Worm (Caenorhabditis elegans) whole organism, L1 larva: ENCODE measurements around the gene F10E7.5.

Experiments used
- C16A3.4 ChIP-seq: fragments of 150-350 bp; optimal IDR thresholded peaks from 2 replicates; lab custom pipeline; 2014; ENCODE audit warnings: missing biosample characterization, missing genetic modification characterization
- C34B4.2 ChIP-seq: sonication (generic microtip); optimal IDR thresholded peaks from 2 replicates; lab custom pipeline; 2017; ENCODE audit warnings: mild to moderate bottlenecking, missing genetic modification characterization, missing compliant biosample characterization
- F16B12.6 ChIP-seq: fragments of 150-350 bp; optimal IDR thresholded peaks from 2 replicates; lab custom pipeline; 2014; ENCODE audit warnings: missing biosample characterization, missing genetic modification characterization
- Y116A8C.19 ChIP-seq: sonication (generic microtip); optimal IDR thresholded peaks from 2 replicates; lab custom pipeline; 2016; ENCODE audit warnings: missing compliant biosample characterization, missing genetic modification characterization, borderline replicate concordance
- alr-1 ChIP-seq: fragments of 200-800 bp; sonication (Bioruptor generic); optimal IDR thresholded peaks from 2 replicates; lab custom pipeline; 2018; ENCODE audit warnings: borderline replicate concordance, mild to moderate bottlenecking, missing genetic modification characterization, missing compliant biosample characterization
- ceh-63 ChIP-seq: fragments of 200-800 bp; sonication (Bioruptor generic); optimal IDR thresholded peaks from 2 replicates; lab custom pipeline; 2018; ENCODE audit warnings: mild to moderate bottlenecking, missing genetic modification characterization, missing compliant biosample characterization
- ceh-90 ChIP-seq: sonication (generic microtip); optimal IDR thresholded peaks from 2 replicates; lab custom pipeline; 2016; ENCODE audit warnings: missing genetic modification characterization, missing compliant biosample characterization
- ces-1 ChIP-seq: fragments of 150-350 bp; optimal IDR thresholded peaks from 2 replicates; lab custom pipeline; 2014; ENCODE audit warnings: missing biosample characterization, missing genetic modification reagents, missing genetic modification characterization
- dsc-1 ChIP-seq: sonication (generic microtip); optimal IDR thresholded peaks from 2 replicates; lab custom pipeline; 2016; ENCODE audit warnings: mild to moderate bottlenecking, missing genetic modification characterization, missing compliant biosample characterization
- efl-1 ChIP-seq, 4 experiments: fragments of 150-350 bp; optimal IDR thresholded peaks in 3 of 4; peaks in 1 of 4; 1 replicate in 1 of 4; 2 replicates in 3 of 4; lab custom pipeline; 2014; ENCODE audit warnings: missing biosample characterization in 2 of 4, missing genetic modification characterization in 2 of 4, missing genetic modification reagents in 2 of 4
- efl-3 ChIP-seq: fragments of 200-800 bp; sonication (Bioruptor generic); optimal IDR thresholded peaks from 2 replicates; lab custom pipeline; 2018; ENCODE audit warnings: mild to moderate bottlenecking, missing genetic modification characterization, missing compliant biosample characterization
- egl-27 ChIP-seq, 2 experiments: fragments of 150-350 bp in 1 of 2; sonication (generic microtip); optimal IDR thresholded peaks; 3 replicates each; lab custom pipeline; 2017 to 2018; ENCODE audit warnings: missing biosample characterization in 2 of 2, missing genetic modification characterization in 2 of 2, missing genetic modification reagents in 2 of 2
- elt-2 ChIP-seq: sonication (generic microtip); optimal IDR thresholded peaks from 2 replicates; lab custom pipeline; 2016; ENCODE audit warnings: missing genetic modification characterization, mild to moderate bottlenecking, inconsistent platforms, missing compliant biosample characterization, missing genetic modification reagents
- elt-3 ChIP-seq, 6 experiments: fragments of 150-350 bp in 1 of 6; sonication (generic microtip); optimal IDR thresholded peaks; 2 replicates each; lab custom pipeline; 2017 to 2018; ENCODE audit warnings: missing biosample characterization in 6 of 6, missing genetic modification characterization in 6 of 6, inconsistent platforms in 1 of 6
- ets-5 ChIP-seq: fragments of 200-800 bp; sonication (Bioruptor generic); IDR thresholded peaks from 2 replicates; pipeline ENCODE4 v1.3.6; 2022; ENCODE audit warnings: missing genetic modification characterization, missing compliant biosample characterization
- fkh-10 ChIP-seq: sonication (generic microtip); optimal IDR thresholded peaks from 2 replicates; lab custom pipeline; 2017; ENCODE audit warnings: missing biosample characterization, missing genetic modification reagents, missing genetic modification characterization
- fkh-4 ChIP-seq: sonication (generic microtip); optimal IDR thresholded peaks from 2 replicates; lab custom pipeline; 2016; ENCODE audit warnings: missing compliant biosample characterization, missing genetic modification characterization, borderline replicate concordance
- fos-1 ChIP-seq: fragments of 150-350 bp; optimal IDR thresholded peaks from 2 replicates; lab custom pipeline; 2014; ENCODE audit warnings: missing biosample characterization, missing genetic modification characterization
- grh-1 ChIP-seq: fragments of 200-800 bp; sonication (Bioruptor generic); IDR thresholded peaks from 2 replicates; pipeline ENCODE4 v1.3.6; 2022; ENCODE audit warnings: missing genetic modification reagents, missing genetic modification characterization, missing compliant biosample characterization
- hlh-17 ChIP-seq: fragments of 200-800 bp; sonication (Bioruptor generic); optimal IDR thresholded peaks from 2 replicates; lab custom pipeline; 2018; ENCODE audit warnings: missing genetic modification characterization, mild to moderate bottlenecking, missing compliant biosample characterization, moderate library complexity, borderline replicate concordance
- hlh-4 ChIP-seq: sonication (generic microtip); optimal IDR thresholded peaks from 2 replicates; lab custom pipeline; 2016; ENCODE audit warnings: mild to moderate bottlenecking, missing genetic modification characterization, missing compliant biosample characterization
- hpl-2 ChIP-seq: fragments of 150-350 bp; optimal IDR thresholded peaks from 2 replicates; lab custom pipeline; 2014; ENCODE audit warnings: missing biosample characterization, missing genetic modification reagents, missing genetic modification characterization
- irx-1 ChIP-seq: sonication (generic microtip); optimal IDR thresholded peaks from 2 replicates; lab custom pipeline; 2016; ENCODE audit warnings: missing genetic modification characterization, missing compliant biosample characterization
- lin-14 ChIP-seq: fragments of 200-800 bp; sonication (Bioruptor generic); optimal IDR thresholded peaks from 2 replicates; lab custom pipeline; 2018; ENCODE audit warnings: mild to moderate bottlenecking, missing genetic modification characterization, moderate library complexity, missing compliant biosample characterization
- lin-15B ChIP-seq: fragments of 150-350 bp; sonication (generic microtip); optimal IDR thresholded peaks from 3 replicates; lab custom pipeline; 2014; ENCODE audit warnings: missing biosample characterization, missing genetic modification characterization
- lin-35 ChIP-seq, 2 experiments: fragments of 150-350 bp; optimal IDR thresholded peaks; 2 replicates each; lab custom pipeline; 2014; ENCODE audit warnings: missing biosample characterization in 2 of 2, missing genetic modification characterization in 2 of 2, missing genetic modification reagents in 2 of 2
- lir-3 ChIP-seq: sonication (generic microtip); optimal IDR thresholded peaks from 2 replicates; lab custom pipeline; 2016; ENCODE audit warnings: mild to moderate bottlenecking, missing genetic modification characterization, moderate library complexity, missing compliant biosample characterization; ENCODE audit not compliant: poor library complexity
- mab-9 ChIP-seq: fragments of 200-800 bp; sonication (Bioruptor generic); IDR thresholded peaks from 2 replicates; pipeline ENCODE4 v1.3.6; 2022; ENCODE audit warnings: missing genetic modification reagents, missing genetic modification characterization, missing compliant biosample characterization
- mdl-1 ChIP-seq, 2 experiments: fragments of 150-350 bp; optimal IDR thresholded peaks; 2 replicates each; lab custom pipeline; 2014 to 2017; ENCODE audit warnings: missing biosample characterization in 2 of 2, missing genetic modification characterization in 2 of 2, inconsistent platforms in 1 of 2
- mep-1 ChIP-seq: fragments of 150-350 bp; optimal IDR thresholded peaks from 2 replicates; lab custom pipeline; 2014; ENCODE audit warnings: missing biosample characterization, missing genetic modification characterization
- nhr-11 ChIP-seq: fragments of 150-350 bp; optimal IDR thresholded peaks from 2 replicates; lab custom pipeline; 2014; ENCODE audit warnings: missing biosample characterization, missing genetic modification characterization
- nhr-20 ChIP-seq: sonication (generic microtip); optimal IDR thresholded peaks from 2 replicates; lab custom pipeline; 2016; ENCODE audit warnings: mild to moderate bottlenecking, missing genetic modification characterization, missing compliant biosample characterization
- nhr-84 ChIP-seq: sonication (generic microtip); optimal IDR thresholded peaks from 2 replicates; lab custom pipeline; 2017; ENCODE audit warnings: missing biosample characterization, missing genetic modification characterization
- nhr-85 ChIP-seq: sonication (generic microtip); peaks from one replicate; lab custom pipeline; 2016; ENCODE audit warnings: missing genetic modification characterization, inconsistent platforms, missing compliant biosample characterization
- pax-3 ChIP-seq: fragments of 200-800 bp; sonication (Bioruptor generic); optimal IDR thresholded peaks from 2 replicates; lab custom pipeline; 2018; ENCODE audit warnings: mild to moderate bottlenecking, missing genetic modification characterization, moderate library complexity, missing compliant biosample characterization
- skn-1 ChIP-seq: fragments of 150-350 bp; optimal IDR thresholded peaks from 2 replicates; lab custom pipeline; 2014; ENCODE audit warnings: missing biosample characterization, missing genetic modification characterization
- snpc-4 ChIP-seq: fragments of 150-350 bp; optimal IDR thresholded peaks from 2 replicates; lab custom pipeline; 2014; ENCODE audit warnings: missing biosample characterization, missing genetic modification characterization
- snu-23 ChIP-seq: sonication (generic microtip); optimal IDR thresholded peaks from 2 replicates; lab custom pipeline; 2016; ENCODE audit warnings: missing genetic modification characterization, missing compliant biosample characterization
- sox-4 ChIP-seq: sonication (generic microtip); optimal IDR thresholded peaks from 2 replicates; lab custom pipeline; 2016; ENCODE audit warnings: missing genetic modification characterization, missing compliant biosample characterization
- sptf-1 ChIP-seq: fragments of 150-350 bp; optimal IDR thresholded peaks from 2 replicates; lab custom pipeline; 2014; ENCODE audit warnings: missing biosample characterization, missing genetic modification characterization
- tlp-1 ChIP-seq: fragments of 150-350 bp; optimal IDR thresholded peaks from 2 replicates; lab custom pipeline; 2014; ENCODE audit warnings: missing biosample characterization, missing genetic modification characterization
- unc-130 ChIP-seq: fragments of 150-350 bp; optimal IDR thresholded peaks from 2 replicates; lab custom pipeline; 2017; ENCODE audit warnings: missing biosample characterization, missing genetic modification characterization, inconsistent platforms
- vab-15 ChIP-seq: sonication (generic microtip); optimal IDR thresholded peaks from 2 replicates; lab custom pipeline; 2017; ENCODE audit warnings: missing genotype, mild to moderate bottlenecking, missing genetic modification characterization, missing compliant biosample characterization
- xbp-1 ChIP-seq: sonication (generic microtip); optimal IDR thresholded peaks from 2 replicates; lab custom pipeline; 2016; ENCODE audit warnings: missing genetic modification characterization, missing compliant biosample characterization
- ztf-11 ChIP-seq, 2 experiments: sonication (generic microtip); optimal IDR thresholded peaks; 2 replicates each; lab custom pipeline; 2016 to 2017; ENCODE audit warnings: missing genetic modification characterization in 2 of 2, missing biosample characterization in 1 of 2, missing compliant biosample characterization in 1 of 2
- ztf-4 ChIP-seq: fragments of 150-350 bp; optimal IDR thresholded peaks from 2 replicates; lab custom pipeline; 2014; ENCODE audit warnings: missing biosample characterization, missing genetic modification characterization

Gene F10E7.5

ce11 chrII:7104794-7105613, 6.8 kb upstream of the F10E7.5 start, which contains the start of the genes farl-11 and rpl-33 (continued):
- TF ChIP-seq hlh-17 (GFP tag; lab: Kevin White, UChicago): no peak
- peak; percentile 73 for TF ChIP-seq snpc-4 (tag; lab: Kevin White, UChicago)
- TF ChIP-seq efl-1 (optimal IDR thresholded peaks at IDR 0.05; lab: Kevin White, UChicago): peak; percentile 84 to 86
- peak; percentile 79 to 97 for TF ChIP-seq efl-1 (GFP tag; optimal IDR thresholded peaks at IDR 0.05 in 1 of 2; lab: Kevin White, UChicago)
- no peak for TF ChIP-seq ceh-90 (tag; lab: Kevin White, UChicago)
- peak; percentile 15 for TF ChIP-seq elt-2
- TF ChIP-seq C16A3.4 (tag; lab: Kevin White, UChicago): peak; percentile 95
- TF ChIP-seq lir-3 (tag; lab: Kevin White, UChicago): peak; percentile 58
- TF ChIP-seq pax-3: peak; percentile 34
- peak; percentile 89 for TF ChIP-seq fos-1
- TF ChIP-seq hlh-4 (tag; lab: Kevin White, UChicago): no peak
- TF ChIP-seq xbp-1: peak; percentile 81
- TF ChIP-seq mab-9 (GFP tag; lab: Robert Waterston, UW): no peak
- peak; percentile 98 for TF ChIP-seq lin-15B (tag; lab: Kevin White, UChicago)
- TF ChIP-seq skn-1 (tag; lab: Kevin White, UChicago): peak; percentile 93
- TF ChIP-seq C34B4.2 (tag; lab: Kevin White, UChicago): no peak
- TF ChIP-seq unc-130 (tag; lab: Kevin White, UChicago): peak; percentile 89
- TF ChIP-seq irx-1 (tag; lab: Kevin White, UChicago): peak; percentile 43
- TF ChIP-seq lin-14 (GFP tag; lab: Kevin White, UChicago): peak; percentile 85
- no peak for TF ChIP-seq alr-1 (tag; lab: Kevin White, UChicago)
- TF ChIP-seq ztf-11 (tag; optimal IDR thresholded peaks at IDR 0.05; lab: Kevin White, UChicago): peak in 1 of 2 experiments; percentile 57
- TF ChIP-seq tlp-1 (tag; lab: Kevin White, UChicago): no peak
- TF ChIP-seq hpl-2: peak; percentile 52
- TF ChIP-seq dsc-1 (tag; lab: Kevin White, UChicago): peak; percentile 64
- peak; percentile 70 for TF ChIP-seq F16B12.6 (tag; lab: Kevin White, UChicago)
- TF ChIP-seq nhr-85 (tag; lab: Kevin White, UChicago): peak; percentile 90
- TF ChIP-seq fkh-4 (tag; lab: Kevin White, UChicago): no peak
- TF ChIP-seq mep-1 (tag; lab: Kevin White, UChicago): peak; percentile 96
- no peak for TF ChIP-seq egl-27 (tag; optimal IDR thresholded peaks at IDR 0.05; lab: Kevin White, UChicago)
- peak in 1 of 2 experiments; percentile 65 for TF ChIP-seq mdl-1 (tag; optimal IDR thresholded peaks at IDR 0.05; lab: Kevin White, UChicago)
- peak in 4 of 6 experiments; percentile 14 to 84 (median 61) for TF ChIP-seq elt-3 (tag; optimal IDR thresholded peaks at IDR 0.05; lab: Kevin White, UChicago)
- TF ChIP-seq nhr-20 (tag; lab: Kevin White, UChicago): peak; percentile 86
- peak; percentile 53; the same call in 1 of the 2 replicates for TF ChIP-seq grh-1 (GFP tag; lab: Robert Waterston, UW)
- TF ChIP-seq ets-5 (GFP tag; lab: Robert Waterston, UW): no peak
- TF ChIP-seq ztf-4 (tag; lab: Kevin White, UChicago): no peak
- peak; percentile 45 for TF ChIP-seq sox-4
- peak; percentile 92 for TF ChIP-seq snu-23
- TF ChIP-seq lin-35 (GFP tag; optimal IDR thresholded peaks at IDR 0.05; lab: Kevin White, UChicago): peak; percentile 83 to 93
- no peak for TF ChIP-seq nhr-84 (tag; lab: Kevin White, UChicago)
- TF ChIP-seq nhr-11 (tag; lab: Kevin White, UChicago): peak; percentile 39
- no peak for TF ChIP-seq ces-1 (GFP tag; lab: Kevin White, UChicago)
- TF ChIP-seq Y116A8C.19 (tag; lab: Kevin White, UChicago): no peak
- no peak for TF ChIP-seq sptf-1
- TF ChIP-seq vab-15 (tag; lab: Kevin White, UChicago): no peak
- TF ChIP-seq ceh-63 (GFP tag; lab: Kevin White, UChicago): no peak
- TF ChIP-seq fkh-10: peak; percentile 33
- TF ChIP-seq efl-3 (GFP tag; lab: Kevin White, UChicago): no peak
